Fruit fly (Drosophila melanogaster): ENCODE measurements around the gene CG6144.
A peak's percentile ranks its signal among the peaks of the same experiment; 100 is the strongest.

The CG6144 gene

dm6 chr2L:10519225-10519624 lies 30.7 kb downstream of the CG6144 start (continued):
- TF ChIP-seq vvl (GFP tag; IDR thresholded peaks at IDR 0.05) (peak; percentile 85), stwl (tag; optimal IDR thresholded peaks at IDR 0.05) (no peak), Nf-YA (GFP tag; IDR thresholded peaks at IDR 0.05) (0 out of 2 replicates have a peak, but pooled peaks have one; percentile 15), ap (GFP tag; IDR thresholded peaks at IDR 0.05) (no peak), H15 (GFP tag; IDR thresholded peaks at IDR 0.05) (peak; percentile 69; the same call in 1 of the 3 replicates), CG15479 (GFP tag; optimal IDR thresholded peaks at IDR 0.05) (no peak), CG6813 (GFP tag; optimal IDR thresholded peaks at IDR 0.05) (peak; percentile 30), CG7987 (GFP tag; optimal IDR thresholded peaks at IDR 0.05) (no peak), peb (GFP tag; IDR thresholded peaks at IDR 0.05) (no peak), ttk (GFP tag; IDR thresholded peaks at IDR 0.05) (peak; percentile 47; the same call in 1 of the 2 replicates), tx (GFP tag; optimal IDR thresholded peaks at IDR 0.05) (no peak), Camta (GFP tag; optimal IDR thresholded peaks at IDR 0.05) (peak; percentile 10), HLH3B (GFP tag; IDR thresholded peaks at IDR 0.05) (peak; percentile 71), ham (GFP tag; IDR thresholded peaks at IDR 0.05) (no peak), sc (optimal IDR thresholded peaks at IDR 0.05) (no peak), sc (GFP tag; optimal IDR thresholded peaks at IDR 0.05) (no peak), pfk (GFP tag; optimal IDR thresholded peaks at IDR 0.05) (no peak), CG11398 (GFP tag; optimal IDR thresholded peaks at IDR 0.05) (no peak), CG7963 (GFP tag; IDR thresholded peaks at IDR 0.05; ENCODE audit: partially characterized antibody) (no peak), CG10321 (GFP tag; IDR thresholded peaks at IDR 0.05) (no peak), CG10274 (GFP tag; optimal IDR thresholded peaks at IDR 0.05) (peak; percentile 21), fu2 (GFP tag; optimal IDR thresholded peaks at IDR 0.05) (no peak), CG13775 (GFP tag; optimal IDR thresholded peaks at IDR 0.05) (no peak), CG15514 (GFP tag; optimal IDR thresholded peaks at IDR 0.05) (peak; percentile 54), ac (GFP tag; optimal IDR thresholded peaks at IDR 0.05) (no peak), shn (GFP tag; optimal IDR thresholded peaks at IDR 0.05) (no peak), crc (GFP tag; optimal IDR thresholded peaks at IDR 0.05) (no peak), D (optimal IDR thresholded peaks at IDR 0.05) (no peak), D (GFP tag; optimal IDR thresholded peaks at IDR 0.05) (peak; percentile 10), CG14965 (GFP tag; optimal IDR thresholded peaks at IDR 0.05; ENCODE audit: borderline replicate concordance) (no peak), lbe (GFP tag; optimal IDR thresholded peaks at IDR 0.05) (peak; percentile 65), Deaf1 (tag; optimal IDR thresholded peaks at IDR 0.05) (peak; percentile 38), twi (tag; optimal IDR thresholded peaks at IDR 0.05) (no peak), Lpt (GFP tag; optimal IDR thresholded peaks at IDR 0.05) (no peak), CG8765 (GFP tag; IDR thresholded peaks at IDR 0.05) (no peak), CG4617 (GFP tag; optimal IDR thresholded peaks at IDR 0.05; ENCODE audit: borderline replicate concordance) (no peak), NK7.1 (GFP tag; optimal IDR thresholded peaks at IDR 0.05) (no peak), CG12659 (GFP tag; optimal IDR thresholded peaks at IDR 0.05) (peak; percentile 50), Meics (GFP tag; optimal IDR thresholded peaks at IDR 0.05) (peak; percentile 69), psq (GFP tag; optimal IDR thresholded peaks at IDR 0.05) (no peak), Dfd (GFP tag; optimal IDR thresholded peaks at IDR 0.05) (no peak), unpg (GFP tag; optimal IDR thresholded peaks at IDR 0.05) (peak; percentile 67), MTF-1 (GFP tag; optimal IDR thresholded peaks at IDR 0.05; ENCODE audit: borderline replicate concordance) (no peak), MESR4 (GFP tag; optimal IDR thresholded peaks at IDR 0.05) (no peak), nau (GFP tag; optimal IDR thresholded peaks at IDR 0.05) (peak; percentile 36), wor (GFP tag; IDR thresholded peaks at IDR 0.05) (no peak), CG8388 (GFP tag; optimal IDR thresholded peaks at IDR 0.05) (peak; percentile 46), Mes4 (GFP tag; optimal IDR thresholded peaks at IDR 0.05) (no peak), gt (GFP tag; IDR thresholded peaks at IDR 0.05) (no peak), CG2875 (GFP tag; optimal IDR thresholded peaks at IDR 0.05) (no peak), wdn (GFP tag; IDR thresholded peaks at IDR 0.05) (peak; percentile 69), Dll (GFP tag; IDR thresholded peaks at IDR 0.05; ENCODE audit: partially characterized antibody) (no peak)

Measured in whole organism, embryonic.